Fruit fly (Drosophila melanogaster) whole organism, prepupa: ENCODE measurements around the gene mei-P26.
A peak's percentile ranks its signal among the peaks of the same experiment; 100 is the strongest.

Experiments used
- CG11902 ChIP-seq: fragments of 200-800 bp; sonication (Bioruptor generic); optimal IDR thresholded peaks from 3 replicates; lab custom pipeline; 2016; ENCODE audit warnings: missing biosample characterization, missing genetic modification characterization
- CG1621 ChIP-seq: fragments of 200-800 bp; sonication (Bioruptor generic); optimal IDR thresholded peaks from 3 replicates; lab custom pipeline; 2018; ENCODE audit warnings: missing biosample characterization, mild to moderate bottlenecking, missing genetic modification characterization
- CG3032 ChIP-seq: fragments of 200-800 bp; optimal IDR thresholded peaks from 2 replicates; lab custom pipeline; 2019; ENCODE audit warnings: missing biosample characterization, mild to moderate bottlenecking, missing genetic modification characterization, moderate library complexity
- CG31627 ChIP-seq: fragments of 200-800 bp; sonication (Bioruptor generic); optimal IDR thresholded peaks from 3 replicates; lab custom pipeline; 2016; ENCODE audit warnings: missing biosample characterization, missing genetic modification characterization
- CG32006 ChIP-seq: fragments of 200-800 bp; sonication (Bioruptor generic); optimal IDR thresholded peaks from 3 replicates; lab custom pipeline; 2017; ENCODE audit warnings: missing biosample characterization, mild to moderate bottlenecking, missing genetic modification characterization
- CG3919 ChIP-seq: fragments of 200-800 bp; sonication (Bioruptor generic); optimal IDR thresholded peaks from 3 replicates; lab custom pipeline; 2016; ENCODE audit warnings: missing biosample characterization, missing genetic modification characterization
- CG7368 ChIP-seq: fragments of 200-800 bp; sonication (Bioruptor generic); optimal IDR thresholded peaks from 3 replicates; lab custom pipeline; 2016; ENCODE audit warnings: missing biosample characterization, missing genetic modification characterization
- CG8319 ChIP-seq: fragments of 200-800 bp; sonication (Bioruptor generic); optimal IDR thresholded peaks from 3 replicates; lab custom pipeline; 2016; ENCODE audit warnings: missing biosample characterization, missing genetic modification characterization
- CG8632 ChIP-seq: fragments of 200-800 bp; sonication (Bioruptor generic); optimal IDR thresholded peaks from 3 replicates; lab custom pipeline; 2016; ENCODE audit warnings: missing biosample characterization, missing genetic modification characterization
- CG9139 ChIP-seq: fragments of 200-800 bp; sonication (Bioruptor generic); optimal IDR thresholded peaks from 3 replicates; lab custom pipeline; 2017; ENCODE audit warnings: missing biosample characterization, mild to moderate bottlenecking, missing genetic modification characterization
- Eip75B ChIP-seq: fragments of 200-800 bp; sonication (Bioruptor generic); optimal IDR thresholded peaks from 3 replicates; lab custom pipeline; 2016; ENCODE audit warnings: missing biosample characterization, missing genetic modification characterization
- Eip78C ChIP-seq: fragments of 200-800 bp; sonication (Bioruptor generic); peaks from one replicate; lab custom pipeline; 2016; ENCODE audit warnings: missing biosample characterization, missing genetic modification characterization
- Ets96B ChIP-seq: fragments of 200-800 bp; optimal IDR thresholded peaks from 2 replicates; lab custom pipeline; 2019; ENCODE audit warnings: missing biosample characterization, mild to moderate bottlenecking, missing genetic modification characterization, moderate library complexity
- Gug ChIP-seq: fragments of 200-800 bp; sonication (Bioruptor generic); IDR thresholded peaks from 2 replicates; pipeline ENCODE4 v1.3.6; 2022; ENCODE audit warnings: missing biosample characterization, missing genetic modification characterization
- Hr38 ChIP-seq: sonication (Bioruptor generic); optimal IDR thresholded peaks from 2 replicates; lab custom pipeline; 2016; ENCODE audit warnings: missing biosample characterization, missing genetic modification characterization
- Hr4 ChIP-seq: fragments of 200-800 bp; sonication (Bioruptor generic); optimal IDR thresholded peaks from 3 replicates; lab custom pipeline; 2016; ENCODE audit warnings: missing biosample characterization, missing genetic modification characterization
- Lpt ChIP-seq: fragments of 200-800 bp; sonication (Bioruptor generic); optimal IDR thresholded peaks from 3 replicates; lab custom pipeline; 2016; ENCODE audit warnings: missing biosample characterization, missing genetic modification characterization
- Met ChIP-seq: fragments of 200-800 bp; sonication (Bioruptor generic); optimal IDR thresholded peaks from 3 replicates; lab custom pipeline; 2016; ENCODE audit warnings: missing biosample characterization, missing genetic modification characterization
- OdsH ChIP-seq: fragments of 200-800 bp; sonication (Bioruptor generic); optimal IDR thresholded peaks from 3 replicates; lab custom pipeline; 2016; ENCODE audit warnings: missing biosample characterization, missing genetic modification characterization
- Smox ChIP-seq: fragments of 200-800 bp; sonication (Bioruptor generic); optimal IDR thresholded peaks from 3 replicates; lab custom pipeline; 2016; ENCODE audit warnings: missing biosample characterization, missing genetic modification characterization
- Sox102F ChIP-seq: fragments of 200-800 bp; sonication (Bioruptor generic); optimal IDR thresholded peaks from 2 replicates; lab custom pipeline; 2016; ENCODE audit warnings: missing biosample characterization, mild to moderate bottlenecking, missing genetic modification characterization
- Sox15 ChIP-seq: fragments of 200-800 bp; sonication (Bioruptor generic); optimal IDR thresholded peaks from 3 replicates; lab custom pipeline; 2016; ENCODE audit warnings: missing biosample characterization, missing genetic modification characterization
- acj6 ChIP-seq: fragments of 200-800 bp; sonication (Bioruptor generic); optimal IDR thresholded peaks from 3 replicates; lab custom pipeline; 2016; ENCODE audit warnings: missing biosample characterization, missing genetic modification characterization
- dac ChIP-seq: fragments of 200-800 bp; sonication (Bioruptor generic); optimal IDR thresholded peaks from 2 replicates; lab custom pipeline; 2017; ENCODE audit warnings: missing biosample characterization, mild to moderate bottlenecking, missing genetic modification characterization
- dsx ChIP-seq: fragments of 200-800 bp; optimal IDR thresholded peaks from 3 replicates; lab custom pipeline; 2019; ENCODE audit warnings: missing biosample characterization, mild to moderate bottlenecking, missing genetic modification characterization, moderate library complexity; ENCODE audit not compliant: poor library complexity, severe bottlenecking
- eg ChIP-seq: fragments of 200-800 bp; sonication (Bioruptor generic); IDR thresholded peaks from 3 replicates; pipeline ENCODE4 v1.3.6; 2022; ENCODE audit warnings: missing biosample characterization, missing genetic modification characterization
- esn ChIP-seq: fragments of 200-800 bp; sonication (Bioruptor generic); optimal IDR thresholded peaks from 2 replicates; lab custom pipeline; 2016; ENCODE audit warnings: missing biosample characterization, mild to moderate bottlenecking, missing genetic modification characterization, moderate library complexity
- fd59A ChIP-seq: fragments of 200-800 bp; sonication (Bioruptor generic); optimal IDR thresholded peaks from 2 replicates; lab custom pipeline; 2017; ENCODE audit warnings: missing biosample characterization, mild to moderate bottlenecking, missing genetic modification characterization, missing genetic modification reagents
- spab ChIP-seq: fragments of 200-800 bp; sonication (Bioruptor generic); optimal IDR thresholded peaks from 2 replicates; lab custom pipeline; 2017; ENCODE audit warnings: missing biosample characterization, mild to moderate bottlenecking, missing genetic modification characterization, missing genetic modification reagents
- svp ChIP-seq: fragments of 200-800 bp; sonication (Bioruptor generic); peaks from one replicate; lab custom pipeline; 2016; ENCODE audit warnings: missing biosample characterization, missing genetic modification characterization
- topi ChIP-seq: fragments of 200-800 bp; sonication (Bioruptor generic); optimal IDR thresholded peaks from 3 replicates; lab custom pipeline; 2016; ENCODE audit warnings: missing biosample characterization, missing genetic modification characterization

mei-P26 gene

DNA sequence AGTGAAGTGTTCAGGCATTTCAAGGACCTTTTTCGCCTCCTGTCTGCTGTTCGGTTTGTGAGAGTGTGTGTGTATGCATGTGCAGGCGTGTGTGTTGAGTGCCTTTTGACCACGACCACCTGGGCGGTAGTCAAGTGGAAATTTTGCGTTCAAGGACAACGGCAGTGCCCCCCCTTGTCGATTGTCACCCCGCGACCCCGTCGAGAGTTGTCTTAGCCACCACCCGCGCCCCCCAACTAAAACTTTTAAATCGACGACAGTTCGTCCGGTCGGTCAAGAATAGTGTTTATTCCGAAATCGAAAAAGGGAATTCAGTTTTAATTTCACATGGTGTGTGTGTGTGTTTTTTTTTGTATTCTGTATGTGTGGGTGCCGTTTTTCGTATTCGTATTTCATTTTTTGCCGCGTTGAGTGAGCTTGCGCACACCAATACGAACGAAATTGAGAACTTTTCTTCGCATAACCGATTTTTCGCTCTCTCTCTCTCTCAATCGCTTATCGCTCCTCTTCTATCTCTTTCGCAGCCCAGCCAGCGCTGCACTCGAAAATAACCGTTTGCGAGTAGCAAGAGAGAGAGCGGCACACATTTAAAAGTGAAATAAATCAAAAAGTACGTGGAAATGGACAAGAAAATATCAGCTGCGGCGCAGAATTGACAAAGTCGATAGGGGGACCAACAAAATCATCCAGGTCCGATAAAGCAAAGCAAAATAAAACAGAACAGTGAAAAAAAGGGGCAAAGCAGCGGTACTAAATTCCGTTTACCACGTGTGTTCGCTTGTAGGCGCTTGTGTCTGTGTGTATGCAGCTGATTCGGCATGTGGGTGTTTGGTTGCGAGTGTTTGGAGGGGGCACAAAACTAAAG lies 822 bp downstream of the mei-P26 start (continued):
- TF ChIP-seq Eip75B (GFP tag; lab: Kevin White, UChicago) = no peak
- TF ChIP-seq topi (GFP tag; lab: Kevin White, UChicago) = no peak
- TF ChIP-seq Sox15 (GFP tag; lab: Kevin White, UChicago) = no peak
- TF ChIP-seq acj6 = no peak
- peak; percentile 41 for TF ChIP-seq CG9139 (GFP tag; lab: Kevin White, UChicago)
- no peak for TF ChIP-seq Smox
- TF ChIP-seq Ets96B (tag; lab: Kevin White, UChicago) = peak; percentile 21
- no peak for TF ChIP-seq Hr4
- peak; percentile 10 for TF ChIP-seq fd59A (GFP tag; lab: Kevin White, UChicago)
- TF ChIP-seq CG1621 (tag; lab: Kevin White, UChicago) = no peak
- no peak for TF ChIP-seq Met (GFP tag; lab: Kevin White, UChicago)
- no peak for TF ChIP-seq OdsH (GFP tag; lab: Kevin White, UChicago)
- TF ChIP-seq Hr38 (GFP tag; lab: Kevin White, UChicago) = no peak
- no peak for TF ChIP-seq Gug (GFP tag; lab: Robert Waterston, UW)
- TF ChIP-seq CG3032 = no peak
- TF ChIP-seq CG8632 (GFP tag; lab: Kevin White, UChicago) = no peak
- TF ChIP-seq dac = no peak
- peak; percentile 74 for TF ChIP-seq Eip78C
- no peak for TF ChIP-seq Sox102F
- no peak for TF ChIP-seq CG7368 (GFP tag; lab: Kevin White, UChicago)
- no peak for TF ChIP-seq CG31627 (GFP tag; lab: Kevin White, UChicago)
- no peak for TF ChIP-seq Lpt (GFP tag; lab: Kevin White, UChicago)
- TF ChIP-seq CG3919 = no peak
- TF ChIP-seq spab (GFP tag; lab: Kevin White, UChicago) = no peak
- TF ChIP-seq svp = no peak

DNA sequence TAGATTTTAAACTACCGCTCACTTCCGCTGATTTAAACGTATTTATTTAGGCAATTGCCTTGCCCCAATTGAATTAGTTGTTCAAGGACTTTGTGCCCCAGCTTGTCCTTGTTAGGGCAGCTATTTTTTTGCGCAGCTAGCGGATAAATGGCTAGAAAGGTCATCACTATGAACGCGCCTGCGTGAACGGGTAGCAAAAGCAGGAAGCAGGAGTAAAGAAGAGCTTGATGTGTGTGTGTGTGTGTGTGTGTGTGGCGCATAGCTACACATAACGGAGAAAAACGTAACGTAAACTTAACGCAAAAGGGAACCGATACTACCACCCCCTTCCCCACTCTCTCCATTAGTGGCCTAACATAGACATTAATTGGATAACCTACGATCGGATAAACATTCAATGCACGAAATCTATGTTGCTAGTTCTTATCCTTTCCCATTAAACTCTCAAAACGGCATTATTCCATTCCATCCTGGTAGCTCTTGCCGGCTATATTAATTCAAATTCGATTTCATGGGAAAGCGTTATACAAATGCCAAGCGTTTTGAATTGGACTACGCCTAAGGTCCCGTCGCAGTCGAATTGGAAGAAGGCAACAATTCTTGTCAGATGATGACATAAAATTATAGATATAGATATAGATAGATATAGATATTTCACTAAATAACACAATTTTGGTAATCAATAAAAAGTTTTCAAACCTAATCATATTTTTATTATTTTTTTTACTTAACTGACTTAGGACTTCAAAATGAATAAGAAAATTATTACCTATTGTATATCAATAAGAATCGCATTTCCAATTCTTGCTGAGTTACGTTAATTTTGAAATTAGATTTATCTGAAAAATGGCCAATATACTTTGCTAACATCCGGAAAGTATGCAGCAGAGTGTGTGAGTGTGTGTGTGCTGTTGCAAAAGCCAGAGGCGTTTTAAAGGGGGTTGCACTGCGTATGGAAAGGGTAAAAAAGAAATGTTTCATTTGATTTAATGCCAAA lies 1.8 kb downstream of the mei-P26 start:
- TF ChIP-seq CG3919 (no peak), eg (GFP tag; lab: Robert Waterston, UW) (peak; percentile 8; the same call in 1 of the 3 replicates), OdsH (GFP tag; lab: Kevin White, UChicago) (no peak), CG32006 (GFP tag; lab: Kevin White, UChicago) (no peak), Sox102F (no peak), dsx (GFP tag; lab: Kevin White, UChicago) (no peak)

DNA sequence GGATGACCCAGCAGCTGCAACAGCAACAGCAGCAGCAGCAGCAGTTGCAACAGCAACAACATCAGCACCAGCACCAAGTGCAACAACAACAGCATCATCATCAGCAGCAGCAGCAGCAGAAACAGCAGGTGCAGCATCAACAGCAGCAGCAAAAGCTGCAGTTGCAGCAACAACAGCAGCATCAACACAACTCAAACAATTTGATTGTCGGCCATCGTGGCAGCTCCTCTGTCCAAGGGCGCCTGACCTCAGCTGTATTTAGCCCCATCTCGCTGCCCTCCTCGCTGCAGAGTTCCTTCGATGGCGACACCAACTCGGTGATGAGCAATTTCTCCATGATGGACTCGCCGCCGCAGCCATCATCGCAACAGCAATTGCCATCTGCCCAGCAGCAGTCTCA lies 5.2 kb downstream of the mei-P26 start:
- TF ChIP-seq CG11902 = no peak
- no peak for TF ChIP-seq CG8319 (GFP tag; lab: Kevin White, UChicago)

DNA sequence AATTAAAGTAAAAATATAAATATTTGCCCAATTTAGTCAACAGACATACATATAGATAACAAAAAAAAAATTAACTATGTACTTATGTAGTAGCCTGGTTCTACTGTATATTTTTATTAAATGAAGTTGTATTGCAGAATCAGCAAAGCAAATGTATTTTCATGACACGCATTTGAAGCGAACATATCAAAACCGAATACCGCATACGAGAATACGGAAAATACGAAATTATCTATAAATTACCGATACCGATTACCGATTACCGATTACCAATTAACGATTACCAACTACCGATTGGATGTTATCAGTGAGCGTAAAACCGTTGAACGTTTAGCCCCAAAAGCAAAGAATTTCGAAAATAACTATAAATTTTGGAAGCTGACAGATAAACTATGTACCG lies 24.4 kb downstream of the mei-P26 start:
- TF ChIP-seq topi (GFP tag; lab: Kevin White, UChicago) = no peak
- no peak for TF ChIP-seq esn (GFP tag; lab: Kevin White, UChicago)
